Worm (Caenorhabditis elegans): ENCODE measurements around the gene nhr-129.

ce11 chrV:13364227-13364626 is 33.4 kb upstream of the nhr-129 start:
- TF ChIP-seq elt-1 (tag; optimal IDR thresholded peaks at IDR 0.05), result no peak
- TF ChIP-seq fos-1 (tag; optimal IDR thresholded peaks at IDR 0.05), result no peak
- TF ChIP-seq snpc-4 (tag; optimal IDR thresholded peaks at IDR 0.05), result no peak
- TF ChIP-seq ZK546.5 (tag; optimal IDR thresholded peaks at IDR 0.05), result no peak
- TF ChIP-seq unc-39 (tag; optimal IDR thresholded peaks at IDR 0.05), result no peak
- TF ChIP-seq F13H6.1 (tag; optimal IDR thresholded peaks at IDR 0.05), result no peak
- TF ChIP-seq mab-5 (tag; optimal IDR thresholded peaks at IDR 0.05), result no peak
- no peak for TF ChIP-seq unc-62 (GFP tag; optimal IDR thresholded peaks at IDR 0.05)
- no peak for TF ChIP-seq ztf-11 (tag; optimal IDR thresholded peaks at IDR 0.05)
- no peak for TF ChIP-seq lin-13 (GFP tag; optimal IDR thresholded peaks at IDR 0.05)
- no peak for TF ChIP-seq aly-2 (tag; optimal IDR thresholded peaks at IDR 0.05)

Data from whole organism, L2 larva.